Worm (Caenorhabditis elegans) whole organism, L4 larva: ENCODE results near the gene grd-5.
A peak's percentile ranks its signal among the peaks of the same experiment; 100 is the strongest.

ENCODE experiments used
- Y5F2A.4 ChIP-seq: fragments of 200-800 bp; sonication (Bioruptor generic); optimal IDR thresholded peaks from 2 replicates; lab custom pipeline; 2018; ENCODE audit warnings: mild to moderate bottlenecking, missing genetic modification characterization, missing compliant biosample characterization
- Y75B8A.6 ChIP-seq: fragments of 200-800 bp; sonication (Bioruptor generic); IDR thresholded peaks from 2 replicates; pipeline ENCODE4 v1.3.6; 2022; ENCODE audit warnings: missing genetic modification reagents, missing genetic modification characterization, missing compliant biosample characterization
- ZK337.2 ChIP-seq: fragments of 200-800 bp; sonication (Bioruptor generic); IDR thresholded peaks from 2 replicates; pipeline ENCODE4 v1.3.6; 2022; ENCODE audit warnings: missing genetic modification reagents, missing genetic modification characterization, missing compliant biosample characterization
- ZK546.5 ChIP-seq, 2 experiments: sonication (generic microtip); optimal IDR thresholded peaks; 2 replicates each; lab custom pipeline; 2017; ENCODE audit warnings: missing biosample characterization in 2 of 2, missing genetic modification characterization in 2 of 2
- aha-1 ChIP-seq: fragments of 150-350 bp; peaks from one replicate; lab custom pipeline; 2014; ENCODE audit warnings: missing biosample characterization, missing genetic modification characterization
- aly-2 ChIP-seq: sonication (generic microtip); optimal IDR thresholded peaks from 2 replicates; lab custom pipeline; 2018; ENCODE audit warnings: missing biosample characterization, missing genetic modification characterization
- cey-2 ChIP-seq: sonication (generic microtip); optimal IDR thresholded peaks from 3 replicates; lab custom pipeline; 2017; ENCODE audit warnings: missing genetic modification characterization, mild to moderate bottlenecking, missing compliant biosample characterization, antibody characterized with exemption, borderline replicate concordance; ENCODE audit not compliant: insufficient read depth
- ctbp-1 ChIP-seq: fragments of 200-800 bp; sonication (Bioruptor generic); IDR thresholded peaks from 2 replicates; pipeline ENCODE4 v1.3.6; 2022; ENCODE audit warnings: missing genetic modification reagents, missing genetic modification characterization, missing compliant biosample characterization
- daf-12 ChIP-seq: fragments of 150-350 bp; optimal IDR thresholded peaks from 2 replicates; lab custom pipeline; 2014; ENCODE audit warnings: missing biosample characterization, missing genetic modification reagents, missing genetic modification characterization
- daf-19 ChIP-seq: fragments of 200-800 bp; sonication (Bioruptor generic); conservative IDR thresholded peaks from 2 replicates; pipeline ENCODE4 v1.3.6; 2022; ENCODE audit warnings: missing genetic modification characterization, missing compliant biosample characterization
- dmd-6 ChIP-seq: fragments of 200-800 bp; sonication (Bioruptor generic); IDR thresholded peaks from 2 replicates; pipeline ENCODE4 v1.3.6; 2022; ENCODE audit warnings: missing genetic modification reagents, missing genetic modification characterization, missing compliant biosample characterization
- egl-27 ChIP-seq: sonication (generic microtip); optimal IDR thresholded peaks from 3 replicates; lab custom pipeline; 2017; ENCODE audit warnings: missing biosample characterization, missing genetic modification reagents, missing genetic modification characterization
- fkh-10 ChIP-seq: fragments of 150-350 bp; optimal IDR thresholded peaks from 2 replicates; lab custom pipeline; 2014; ENCODE audit warnings: missing biosample characterization, missing genetic modification reagents, missing genetic modification characterization
- hmg-1.1 ChIP-seq: fragments of 200-800 bp; sonication (Bioruptor generic); IDR thresholded peaks from 2 replicates; pipeline ENCODE4 v1.3.6; 2022; ENCODE audit warnings: missing genetic modification reagents, missing genetic modification characterization, missing compliant biosample characterization
- madf-5 ChIP-seq, 2 experiments: fragments of 200-800 bp; sonication (Bioruptor generic); IDR thresholded peaks; 2 replicates each; pipeline ENCODE4 v1.3.6; 2022; ENCODE audit warnings: missing compliant biosample characterization in 2 of 2, missing genetic modification characterization in 2 of 2
- mdl-1 ChIP-seq, 2 experiments: fragments of 150-350 bp in 1 of 2; sonication (generic microtip) in 1 of 2; optimal IDR thresholded peaks; 2 replicates each; lab custom pipeline; 2014 to 2017; ENCODE audit warnings: missing biosample characterization in 2 of 2, missing genetic modification characterization in 2 of 2
- mep-1 ChIP-seq: fragments of 150-350 bp; sonication (generic microtip); optimal IDR thresholded peaks from 3 replicates; lab custom pipeline; 2014; ENCODE audit warnings: missing biosample characterization, missing genetic modification characterization
- mxl-2 ChIP-seq: fragments of 200-800 bp; sonication (Bioruptor generic); conservative IDR thresholded peaks from 2 replicates; pipeline ENCODE4 v1.3.6; 2022; ENCODE audit warnings: missing genetic modification reagents, missing genetic modification characterization, missing compliant biosample characterization
- nhr-111 ChIP-seq: fragments of 200-800 bp; sonication (Bioruptor generic); optimal IDR thresholded peaks from 2 replicates; lab custom pipeline; 2018; ENCODE audit warnings: mild to moderate bottlenecking, missing genetic modification characterization, missing compliant biosample characterization
- nhr-237 ChIP-seq: sonication (generic microtip); optimal IDR thresholded peaks from 2 replicates; lab custom pipeline; 2017; ENCODE audit warnings: missing biosample characterization, missing genetic modification characterization
- nhr-41 ChIP-seq: fragments of 200-800 bp; sonication (Bioruptor generic); IDR thresholded peaks from 2 replicates; pipeline ENCODE4 v1.3.6; 2022; ENCODE audit warnings: missing genetic modification reagents, missing genetic modification characterization, missing compliant biosample characterization
- nhr-42 ChIP-seq: fragments of 200-800 bp; sonication (Bioruptor generic); IDR thresholded peaks from 2 replicates; pipeline ENCODE4 v1.3.6; 2022; ENCODE audit warnings: missing genetic modification characterization, missing compliant biosample characterization
- nhr-6 ChIP-seq: fragments of 150-350 bp; optimal IDR thresholded peaks from 2 replicates; lab custom pipeline; 2014; ENCODE audit warnings: missing biosample characterization, missing genetic modification characterization
- rbr-2 ChIP-seq: sonication (generic microtip); optimal IDR thresholded peaks from 2 replicates; lab custom pipeline; 2016; ENCODE audit warnings: missing genotype, missing genetic modification characterization, missing compliant biosample characterization
- set-16 ChIP-seq: fragments of 200-800 bp; sonication (Bioruptor generic); IDR thresholded peaks from 2 replicates; pipeline ENCODE4 v1.3.6; 2022; ENCODE audit warnings: missing genetic modification reagents, missing genetic modification characterization, missing compliant biosample characterization
- snpc-1.2 ChIP-seq: fragments of 200-800 bp; sonication (Bioruptor generic); IDR thresholded peaks from 2 replicates; pipeline ENCODE4 v1.3.6; 2022; ENCODE audit warnings: missing genetic modification reagents, missing genetic modification characterization, missing compliant biosample characterization
- unc-130 ChIP-seq: sonication (generic microtip); optimal IDR thresholded peaks from 2 replicates; lab custom pipeline; 2016; ENCODE audit warnings: missing genetic modification reagents, missing genetic modification characterization, missing compliant biosample characterization
- unc-62 ChIP-seq, 3 experiments: fragments of 150-350 bp in 1 of 3; sonication (generic microtip); optimal IDR thresholded peaks in 2 of 3; peaks in 1 of 3; 1 replicate in 1 of 3; 2 replicates in 2 of 3; lab custom pipeline; 2014 to 2017; ENCODE audit warnings: missing biosample characterization in 3 of 3, missing genetic modification characterization in 3 of 3, missing genetic modification reagents in 3 of 3, missing genotype in 1 of 3
- zip-11 ChIP-seq: fragments of 200-800 bp; sonication (Bioruptor generic); IDR thresholded peaks from 2 replicates; pipeline ENCODE4 v1.3.6; 2022; ENCODE audit warnings: missing genetic modification characterization, missing compliant biosample characterization
- zip-2 ChIP-seq: fragments of 150-350 bp; optimal IDR thresholded peaks from 2 replicates; lab custom pipeline; 2014; ENCODE audit warnings: missing biosample characterization, missing genetic modification characterization
- ztf-11 ChIP-seq: fragments of 150-350 bp; optimal IDR thresholded peaks from 2 replicates; lab custom pipeline; 2014; ENCODE audit warnings: missing biosample characterization, missing genetic modification characterization
- ztf-7 ChIP-seq: fragments of 150-350 bp; optimal IDR thresholded peaks from 2 replicates; lab custom pipeline; 2014; ENCODE audit warnings: missing biosample characterization, missing genetic modification characterization

grd-5 gene

ce11 chrV:8631277-8631765 lies 12.5 kb downstream of the grd-5 start, which contains the start of gene atg-18 (continued):
- TF ChIP-seq egl-27 = no peak
- no peak for TF ChIP-seq daf-12 (tag; lab: Kevin White, UChicago)
- no peak for TF ChIP-seq nhr-237 (tag; lab: Kevin White, UChicago)
- no peak for TF ChIP-seq unc-130 (GFP tag; lab: Kevin White, UChicago)
- TF ChIP-seq ZK337.2 = no peak
- TF ChIP-seq rbr-2 (tag; lab: Kevin White, UChicago) = peak; percentile 67
- TF ChIP-seq daf-19 = no peak
- peak; percentile 17 to 57 for TF ChIP-seq mdl-1 (tag; optimal IDR thresholded peaks at IDR 0.05; lab: Kevin White, UChicago)
- no peak for TF ChIP-seq ctbp-1 (GFP tag; lab: Robert Waterston, UW)
- peak in 1 of 2 experiments; percentile 47 for TF ChIP-seq unc-62 (GFP tag; optimal IDR thresholded peaks at IDR 0.05 in 1 of 2; lab: Kevin White, UChicago)
- no peak for TF ChIP-seq unc-62 (tag; optimal IDR thresholded peaks at IDR 0.05; lab: Kevin White, UChicago)
- TF ChIP-seq nhr-42 (GFP tag; lab: Robert Waterston, UW) = peak; percentile 42; the same call in 1 of the 2 replicates
- TF ChIP-seq mep-1 (tag; lab: Kevin White, UChicago) = no peak
- TF ChIP-seq zip-2 (tag; lab: Kevin White, UChicago) = no peak
- no peak for TF ChIP-seq madf-5 (GFP tag; IDR thresholded peaks at IDR 0.05; lab: Robert Waterston, UW)
- no peak for TF ChIP-seq Y5F2A.4 (GFP tag; lab: Kevin White, UChicago)
- no peak for TF ChIP-seq ZK546.5 (tag; optimal IDR thresholded peaks at IDR 0.05; lab: Kevin White, UChicago)
- no peak for TF ChIP-seq mxl-2 (GFP tag; lab: Robert Waterston, UW)

DNA sequence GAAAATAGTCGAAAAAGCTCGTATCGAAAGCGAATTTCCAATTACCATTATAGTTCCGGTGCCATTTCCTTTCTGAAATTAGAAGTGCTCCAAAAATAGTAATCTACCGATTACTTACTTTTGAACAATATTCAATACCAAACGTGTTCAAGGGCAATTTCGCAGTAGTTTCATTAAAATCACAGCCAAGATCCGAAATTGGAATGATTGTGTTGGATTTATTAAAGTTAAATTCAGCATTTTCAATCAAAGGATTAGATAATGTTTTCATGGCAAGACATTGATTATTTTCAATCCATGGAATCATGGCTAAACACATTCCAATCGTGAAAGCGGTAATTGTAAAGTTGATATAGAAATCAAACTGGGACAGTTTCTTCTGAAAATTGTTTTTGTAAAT lies 14.0 kb downstream of the grd-5 start:
- peak; percentile 91 for TF ChIP-seq aha-1
- TF ChIP-seq set-16 (GFP tag; lab: Robert Waterston, UW) = no peak
- no peak for TF ChIP-seq mep-1 (tag; lab: Kevin White, UChicago)
- no peak for TF ChIP-seq ztf-11 (tag; lab: Kevin White, UChicago)
- no peak for TF ChIP-seq hmg-1.1 (GFP tag; lab: Robert Waterston, UW)
- no peak for TF ChIP-seq ZK546.5 (tag; optimal IDR thresholded peaks at IDR 0.05; lab: Kevin White, UChicago)
- TF ChIP-seq, all 104 proteins: peak for 1

DNA sequence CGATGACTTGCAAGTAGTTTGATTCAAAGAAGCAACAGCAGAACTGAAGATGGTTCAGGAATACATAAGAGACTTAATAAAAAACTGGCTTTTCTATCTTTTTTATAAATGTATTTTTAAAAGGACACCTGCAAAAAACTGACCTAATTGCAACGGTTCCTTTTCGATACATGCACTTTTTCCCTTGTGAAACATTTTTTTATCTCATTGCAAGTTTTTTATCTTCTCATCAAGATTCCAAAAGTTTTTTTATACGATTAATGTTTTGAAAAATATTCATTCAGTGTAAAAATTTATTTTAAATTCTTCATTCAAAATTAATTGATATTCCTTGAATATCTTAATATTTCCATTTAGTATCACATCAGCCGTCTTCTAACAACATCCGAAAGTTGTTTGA lies 16.7 kb downstream of the grd-5 start, which contains the start of gene oac-29:
oac-29 (minus strand) TSS at position 101 of the 400 bp plus-strand sequence.
- no peak for TF ChIP-seq fkh-10 (GFP tag; lab: Kevin White, UChicago)
- no peak for TF ChIP-seq zip-11 (GFP tag; lab: Robert Waterston, UW)
- TF ChIP-seq aha-1 = peak; percentile 33

- TF ChIP-seq nhr-237 (tag; lab: Kevin White, UChicago) (no peak), dmd-6 (GFP tag; lab: Robert Waterston, UW) (no peak), ztf-7 (tag; lab: Kevin White, UChicago) (no peak), cey-2 (tag; lab: Kevin White, UChicago) (no peak), nhr-41 (no peak), nhr-111 (GFP tag; lab: Kevin White, UChicago) (no peak), aly-2 (tag; lab: Kevin White, UChicago) (no peak), nhr-6 (tag; lab: Kevin White, UChicago) (no peak), Y75B8A.6 (GFP tag; lab: Robert Waterston, UW) (no peak), snpc-1.2 (GFP tag; lab: Robert Waterston, UW) (no peak), set-16 (GFP tag; lab: Robert Waterston, UW) (no peak), fkh-10 (GFP tag; lab: Kevin White, UChicago) (no peak)
These were observed 18.1 kb downstream of the grd-5 start, which contains the start of gene grl-12 for ce11 chrV:8636907-8637306. Gene grl-12 (minus strand): TSS chrV:8637007.
